Worm (Caenorhabditis elegans): ENCODE data around the gene Y51H7C.3.
A peak's percentile ranks its signal among the peaks of the same experiment; 100 is the strongest.
"Not testable (repeated sequence)": the region's sequence is repeated elsewhere in the genome, so short reads cannot be mapped to it uniquely, and the experiment has no call there.

Y51H7C.3 gene

DNA sequence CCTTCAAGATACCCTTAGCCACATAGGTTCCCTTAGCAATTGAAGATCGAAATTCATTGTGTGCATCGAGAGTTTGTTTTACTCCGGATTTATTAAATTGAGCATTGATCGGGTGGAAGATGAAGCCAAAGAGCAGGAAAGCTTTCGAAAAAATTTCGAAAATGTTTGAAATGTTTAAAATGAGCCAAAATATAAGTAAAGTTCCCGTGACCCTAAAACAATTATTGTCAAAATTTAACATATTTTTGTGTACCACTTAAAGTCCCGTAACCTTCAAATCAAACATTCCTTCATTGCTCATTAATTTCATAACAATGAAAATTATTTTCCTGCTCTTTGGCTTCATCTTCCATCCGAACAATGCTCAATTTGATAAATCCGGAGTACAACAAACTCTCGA lies 6.6 kb downstream of the Y51H7C.3 start, which contains the start of gene scl-17:
scl-17 (plus strand) TSS at position 301 of the 400 bp plus-strand sequence.
- no peak for TF ChIP-seq lin-29 (GFP tag; IDR thresholded peaks at IDR 0.05)
- no peak for TF ChIP-seq Y5F2A.4 (GFP tag; optimal IDR thresholded peaks at IDR 0.05)
- no peak for TF ChIP-seq nhr-6 (tag; optimal IDR thresholded peaks at IDR 0.05)
- no peak for TF ChIP-seq madf-9 (GFP tag; conservative IDR thresholded peaks at IDR 0.05)
- TF ChIP-seq Y75B8A.6 (GFP tag; IDR thresholded peaks at IDR 0.05) = no peak

DNA sequence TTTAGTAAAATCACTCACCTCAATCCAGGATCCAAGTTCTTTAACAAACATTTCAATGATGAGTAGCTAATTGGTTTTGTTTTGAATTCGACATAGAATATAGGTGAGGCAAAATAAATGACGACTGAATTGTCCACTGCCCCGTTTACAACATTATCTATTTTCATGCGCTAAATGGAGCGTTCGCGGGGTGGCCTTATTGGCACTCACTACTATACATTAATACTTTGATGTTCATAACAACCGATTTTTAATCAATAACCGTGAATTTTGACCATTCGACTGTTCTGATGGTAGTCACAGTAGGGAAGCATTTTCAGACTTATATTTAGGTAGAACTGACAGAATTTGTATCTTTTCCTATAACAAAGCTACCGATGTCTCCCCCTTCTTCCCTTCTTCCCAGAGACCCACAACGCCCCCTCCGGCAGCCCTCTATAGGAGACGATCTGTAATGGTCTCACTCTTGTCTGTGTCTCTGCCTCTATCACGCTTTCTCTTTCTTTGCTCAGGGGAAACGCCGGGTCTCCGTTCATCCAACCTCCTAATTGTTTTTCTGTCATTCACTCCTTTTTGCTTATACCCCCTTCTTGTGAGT lies 8.5 kb downstream of the Y51H7C.3 start, which contains the start of gene Y51H7C.12:
Y51H7C.12 (minus strand) TSS at position 51 of the 598 bp plus-strand sequence.
- peak in 1 of 2 experiments; percentile 84 for TF ChIP-seq unc-62 (GFP tag; optimal IDR thresholded peaks at IDR 0.05 in 1 of 2)
- TF ChIP-seq unc-62 (tag; optimal IDR thresholded peaks at IDR 0.05) = not testable (repeated sequence)

DNA sequence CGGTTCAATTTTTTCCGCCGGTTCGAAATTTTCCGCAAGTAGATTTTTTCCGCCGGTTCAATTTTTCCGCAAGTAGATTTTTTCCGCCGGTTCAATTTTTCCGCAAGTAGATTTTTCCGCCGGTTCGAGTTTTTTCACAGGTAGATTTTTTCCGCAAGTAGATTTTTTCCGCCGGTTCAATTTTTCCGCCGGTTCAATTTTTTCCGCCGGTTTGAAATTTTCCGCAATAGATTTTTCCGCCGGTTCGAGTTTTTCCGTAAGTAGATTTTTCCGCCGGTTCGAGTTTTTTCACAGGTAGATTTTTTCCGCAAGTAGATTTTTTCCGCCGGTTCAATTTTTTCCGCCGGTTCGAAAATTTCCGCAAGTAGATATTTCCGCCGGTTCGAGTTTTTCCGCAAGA lies 13.7 kb downstream of the Y51H7C.3 start:
- peak; percentile 55; the same call in 1 of the 2 replicates for TF ChIP-seq dmd-8 (GFP tag; IDR thresholded peaks at IDR 0.05)
- peak; percentile 77 for TF ChIP-seq F26F4.8 (GFP tag; conservative IDR thresholded peaks at IDR 0.05)
- TF ChIP-seq php-3 (GFP tag; IDR thresholded peaks at IDR 0.05) = peak; percentile 49; the same call in 1 of the 2 replicates
- peak; percentile 68; the same call in 1 of the 2 replicates for TF ChIP-seq tag-97 (GFP tag; IDR thresholded peaks at IDR 0.05)
- peak; percentile 34; the same call in 1 of the 2 replicates for TF ChIP-seq Y48G9A.11 (GFP tag; IDR thresholded peaks at IDR 0.05)
- 0 out of 2 replicates have a peak, but pooled peaks have one; percentile 18 for TF ChIP-seq hmg-1.1 (GFP tag; IDR thresholded peaks at IDR 0.05)
- 0 out of 2 replicates have a peak, but pooled peaks have one; percentile 73 for TF ChIP-seq Y75B8A.6 (GFP tag; IDR thresholded peaks at IDR 0.05)
- peak; percentile 45; the same call in 1 of the 2 replicates for TF ChIP-seq madf-9 (GFP tag; conservative IDR thresholded peaks at IDR 0.05)
- TF ChIP-seq egl-43 (GFP tag; IDR thresholded peaks at IDR 0.05) = 0 out of 2 replicates have a peak, but pooled peaks have one; percentile 52
- TF ChIP-seq Y105C5A.15 (GFP tag; IDR thresholded peaks at IDR 0.05) = 0 out of 2 replicates have a peak, but pooled peaks have one; percentile 44
- TF ChIP-seq zfp-3 (GFP tag; conservative IDR thresholded peaks at IDR 0.05) = 0 out of 2 replicates have a peak, but pooled peaks have one; percentile 44
- 0 out of 2 replicates have a peak, but pooled peaks have one; percentile 50 for TF ChIP-seq vab-7 (GFP tag; IDR thresholded peaks at IDR 0.05)
- TF ChIP-seq saeg-2 (GFP tag; IDR thresholded peaks at IDR 0.05) = 0 out of 2 replicates have a peak, but pooled peaks have one; percentile 63
- 0 out of 2 replicates have a peak, but pooled peaks have one; percentile 24 for TF ChIP-seq mxl-2 (GFP tag; conservative IDR thresholded peaks at IDR 0.05)
- 0 out of 2 replicates have a peak, but pooled peaks have one; percentile 20 for TF ChIP-seq ceh-44 (GFP tag; IDR thresholded peaks at IDR 0.05)

DNA sequence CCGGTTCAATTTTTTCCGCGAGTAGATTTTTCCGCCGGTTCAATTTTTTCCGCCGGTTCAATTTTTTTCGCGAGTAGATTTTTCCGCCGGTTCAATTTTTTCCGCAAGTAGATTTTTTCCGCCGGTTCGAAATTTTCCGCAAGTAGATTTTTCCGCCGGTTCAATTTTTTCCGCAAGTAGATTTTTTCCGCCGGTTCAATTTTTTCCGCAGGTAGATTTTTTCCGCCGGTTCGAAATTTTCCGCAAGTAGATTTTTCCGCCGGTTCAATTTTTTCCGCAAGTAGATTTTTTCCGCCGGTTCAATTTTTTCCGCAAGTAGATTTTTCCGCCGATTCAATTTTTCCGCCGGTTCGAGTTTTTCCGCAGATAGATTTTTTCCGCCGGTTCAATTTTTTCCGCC lies 14.9 kb downstream of the Y51H7C.3 start:
- TF ChIP-seq ceh-44 (GFP tag; IDR thresholded peaks at IDR 0.05) (0 out of 2 replicates have a peak, but pooled peaks have one; percentile 8), nhr-42 (GFP tag; IDR thresholded peaks at IDR 0.05) (0 out of 2 replicates have a peak, but pooled peaks have one; percentile 40), F26F4.8 (GFP tag; conservative IDR thresholded peaks at IDR 0.05) (0 out of 2 replicates have a peak, but pooled peaks have one; percentile 54), F44E2.7 (GFP tag; IDR thresholded peaks at IDR 0.05) (0 out of 2 replicates have a peak, but pooled peaks have one; percentile 52)

DNA sequence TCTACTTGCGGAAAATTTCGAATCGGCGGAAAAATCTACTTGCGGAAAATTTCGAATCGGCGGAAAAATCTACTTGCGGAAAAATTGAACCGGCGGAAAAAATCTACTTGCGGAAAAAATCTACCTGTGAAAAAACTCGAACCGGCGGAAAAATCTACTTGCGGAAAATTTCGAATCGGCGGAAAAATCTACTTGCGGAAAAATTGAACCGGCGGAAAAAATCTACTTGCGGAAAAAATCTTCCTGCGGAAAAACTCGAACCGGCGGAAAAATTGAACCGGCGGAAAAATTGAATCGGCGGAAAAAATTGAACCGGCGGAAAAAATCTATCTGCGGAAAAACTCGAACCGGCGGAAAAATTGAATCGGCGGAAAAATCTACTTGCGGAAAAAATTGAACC lies 19.5 kb downstream of the Y51H7C.3 start:
- peak; percentile 66; the same call in 1 of the 2 replicates for TF ChIP-seq nhr-42 (GFP tag; IDR thresholded peaks at IDR 0.05)
- 0 out of 2 replicates have a peak, but pooled peaks have one; percentile 55 for TF ChIP-seq F44E2.7 (GFP tag; IDR thresholded peaks at IDR 0.05)
- peak in 1 of 2 experiments; percentile 94; a peak in 2 of 4 replicates for TF ChIP-seq madf-5 (GFP tag; IDR thresholded peaks at IDR 0.05)
- peak; percentile 91 for TF ChIP-seq D1046.2 (GFP tag; IDR thresholded peaks at IDR 0.05)
- 0 out of 2 replicates have a peak, but pooled peaks have one; percentile 18 for TF ChIP-seq Y48G9A.11 (GFP tag; IDR thresholded peaks at IDR 0.05)
- 0 out of 2 replicates have a peak, but pooled peaks have one; percentile 42 for TF ChIP-seq php-3 (GFP tag; IDR thresholded peaks at IDR 0.05)
- peak; percentile 37; the same call in 1 of the 2 replicates for TF ChIP-seq set-16 (GFP tag; IDR thresholded peaks at IDR 0.05)
- TF ChIP-seq snpc-1.2 (GFP tag; IDR thresholded peaks at IDR 0.05) = 0 out of 2 replicates have a peak, but pooled peaks have one; percentile 61
- 0 out of 2 replicates have a peak, but pooled peaks have one; percentile 14 for TF ChIP-seq Y105C5A.15 (GFP tag; IDR thresholded peaks at IDR 0.05)
- TF ChIP-seq dmd-8 (GFP tag; IDR thresholded peaks at IDR 0.05) = peak; percentile 60; the same call in 1 of the 2 replicates
- 0 out of 2 replicates have a peak, but pooled peaks have one; percentile 56 for TF ChIP-seq F26F4.8 (GFP tag; conservative IDR thresholded peaks at IDR 0.05)
- 0 out of 2 replicates have a peak, but pooled peaks have one; percentile 66 for TF ChIP-seq tag-97 (GFP tag; IDR thresholded peaks at IDR 0.05)
- TF ChIP-seq egl-43 (GFP tag; IDR thresholded peaks at IDR 0.05) = peak; percentile 80; the same call in 1 of the 2 replicates
